Fruit fly (Drosophila melanogaster) whole organism, embryonic: ENCODE measurements around the gene rols.

Experiments
- Asciz ChIP-seq: fragments of 200-800 bp; sonication (Bioruptor generic); optimal IDR thresholded peaks from 2 replicates; lab custom pipeline; 2017; ENCODE audit warnings: missing biosample characterization, mild to moderate bottlenecking, missing genetic modification characterization, missing genetic modification reagents
- B-H1 ChIP-seq: fragments of 200-800 bp; sonication (Bioruptor generic); IDR thresholded peaks from 3 replicates; pipeline ENCODE4 v1.3.6; 2022; ENCODE audit warnings: missing biosample characterization, missing genetic modification characterization
- CG10321 ChIP-seq: fragments of 200-800 bp; sonication (Bioruptor generic); IDR thresholded peaks from 2 replicates; pipeline ENCODE4 v1.3.6; 2022; ENCODE audit warnings: missing biosample characterization, missing genetic modification characterization
- CG10462 ChIP-seq: fragments of 200-800 bp; sonication (Bioruptor generic); optimal IDR thresholded peaks from 2 replicates; lab custom pipeline; 2016; ENCODE audit warnings: missing biosample characterization, missing genetic modification characterization
- CG11504 ChIP-seq: fragments of 200-800 bp; sonication (Bioruptor generic); optimal IDR thresholded peaks from 3 replicates; lab custom pipeline; 2019; ENCODE audit warnings: missing biosample characterization, mild to moderate bottlenecking, missing genetic modification characterization, moderate library complexity
- CG13775 ChIP-seq: fragments of 200-800 bp; sonication (Bioruptor generic); optimal IDR thresholded peaks from 3 replicates; lab custom pipeline; 2017; ENCODE audit warnings: missing biosample characterization, mild to moderate bottlenecking, missing genetic modification characterization
- CG14965 ChIP-seq: fragments of 200-800 bp; sonication (Bioruptor generic); optimal IDR thresholded peaks from 2 replicates; lab custom pipeline; 2016; ENCODE audit warnings: missing biosample characterization, missing genetic modification characterization, borderline replicate concordance
- CG15514 ChIP-seq: fragments of 200-800 bp; sonication (Bioruptor generic); optimal IDR thresholded peaks from 3 replicates; lab custom pipeline; 2017; ENCODE audit warnings: missing biosample characterization, missing genetic modification characterization, mild to moderate bottlenecking, moderate library complexity, missing genetic modification reagents
- CG16815 ChIP-seq: fragments of 200-800 bp; sonication (Bioruptor generic); optimal IDR thresholded peaks from 3 replicates; lab custom pipeline; 2017; ENCODE audit warnings: missing biosample characterization, mild to moderate bottlenecking, missing genetic modification characterization
- CG17829 ChIP-seq: fragments of 200-800 bp; optimal IDR thresholded peaks from 2 replicates; lab custom pipeline; 2019; ENCODE audit warnings: missing biosample characterization, mild to moderate bottlenecking, missing genetic modification characterization, moderate library complexity
- CG32532 ChIP-seq: fragments of 200-800 bp; sonication (Bioruptor generic); IDR thresholded peaks from 2 replicates; pipeline ENCODE4 v1.3.6; 2022; ENCODE audit warnings: missing biosample characterization, missing genetic modification characterization
- CG32767 ChIP-seq: fragments of 200-800 bp; sonication (Bioruptor generic); IDR thresholded peaks from 2 replicates; pipeline ENCODE4 v1.3.6; 2022; ENCODE audit warnings: missing biosample characterization, missing genetic modification characterization
- CG33213 ChIP-seq: fragments of 200-800 bp; sonication (Bioruptor generic); optimal IDR thresholded peaks from 3 replicates; lab custom pipeline; 2016; ENCODE audit warnings: missing biosample characterization, missing genetic modification characterization
- CG3847 ChIP-seq: fragments of 200-800 bp; sonication (Bioruptor generic); IDR thresholded peaks from 2 replicates; pipeline ENCODE4 v1.3.6; 2022; ENCODE audit warnings: missing biosample characterization, missing genetic modification characterization
- CG7839 ChIP-seq: fragments of 200-800 bp; sonication (Bioruptor generic); optimal IDR thresholded peaks from 3 replicates; lab custom pipeline; 2018; ENCODE audit warnings: missing biosample characterization, mild to moderate bottlenecking, missing genetic modification characterization, moderate library complexity
- CG7928 ChIP-seq: fragments of 200-800 bp; sonication (Bioruptor generic); optimal IDR thresholded peaks from 2 replicates; lab custom pipeline; 2017; ENCODE audit warnings: missing biosample characterization, mild to moderate bottlenecking, missing genetic modification characterization
- D ChIP-seq, 2 experiments: fragments of 200-800 bp in 1 of 2; fragments of >200 bp in 1 of 2; sonication (Bioruptor generic) in 1 of 2; optimal IDR thresholded peaks; 2 replicates in 1 of 2; 3 replicates in 1 of 2; lab custom pipeline; 2017; ENCODE audit warnings: mild to moderate bottlenecking in 1 of 2, missing biosample characterization in 1 of 2, missing genetic modification characterization in 1 of 2, missing genetic modification reagents in 1 of 2
- D19B ChIP-seq: fragments of 200-800 bp; sonication (Bioruptor generic); optimal IDR thresholded peaks from 2 replicates; lab custom pipeline; 2017; ENCODE audit warnings: missing biosample characterization, mild to moderate bottlenecking, missing genetic modification characterization
- Deaf1 ChIP-seq: fragments of 200-800 bp; optimal IDR thresholded peaks from 3 replicates; lab custom pipeline; 2019; ENCODE audit warnings: missing biosample characterization, mild to moderate bottlenecking, missing genetic modification characterization, moderate library complexity
- Dip2 ChIP-seq: fragments of 200-800 bp; sonication (Bioruptor generic); IDR thresholded peaks from 2 replicates; pipeline ENCODE4 v1.3.6; 2022; ENCODE audit warnings: missing biosample characterization, missing genetic modification characterization
- Dref ChIP-seq: fragments of 200-800 bp; sonication (Bioruptor generic); IDR thresholded peaks from 2 replicates; pipeline ENCODE4 v1.3.6; 2022; ENCODE audit warnings: missing biosample characterization, missing genetic modification characterization
- Gug ChIP-seq: fragments of 200-800 bp; sonication (Bioruptor generic); IDR thresholded peaks from 4 replicates; pipeline ENCODE4 v1.3.6; 2022; ENCODE audit warnings: missing biosample characterization, missing genetic modification characterization
- Hr51 ChIP-seq, 2 experiments: fragments of 200-800 bp; sonication (Bioruptor generic); optimal IDR thresholded peaks; 2 replicates in 1 of 2; 3 replicates in 1 of 2; lab custom pipeline; 2016 to 2018; ENCODE audit warnings: missing biosample characterization in 2 of 2, missing genetic modification characterization in 2 of 2, mild to moderate bottlenecking in 1 of 2, moderate library complexity in 1 of 2
- Hr78 ChIP-seq, 2 experiments: fragments of 200-800 bp in 1 of 2; fragments of >200 bp in 1 of 2; sonication (Bioruptor generic) in 1 of 2; optimal IDR thresholded peaks; 2 replicates each; lab custom pipeline; 2017 to 2019; ENCODE audit warnings: missing biosample characterization in 2 of 2, missing genetic modification characterization in 2 of 2, mild to moderate bottlenecking in 1 of 2, moderate library complexity in 1 of 2
- Jarid2 ChIP-seq: fragments of 200-800 bp; sonication (Bioruptor generic); optimal IDR thresholded peaks from 3 replicates; lab custom pipeline; 2017; ENCODE audit warnings: mild to moderate bottlenecking, missing biosample characterization, missing genetic modification reagents, missing genetic modification characterization
- NC2β ChIP-seq: fragments of 200-800 bp; sonication (Bioruptor generic); optimal IDR thresholded peaks from 2 replicates; lab custom pipeline; 2016; ENCODE audit warnings: missing biosample characterization, missing genetic modification characterization
- Oli ChIP-seq: fragments of 200-800 bp; sonication (Bioruptor generic); optimal IDR thresholded peaks from 2 replicates; lab custom pipeline; 2018; ENCODE audit warnings: missing biosample characterization, mild to moderate bottlenecking, missing genetic modification characterization, moderate library complexity
- Optix ChIP-seq: fragments of 200-800 bp; sonication (Bioruptor generic); IDR thresholded peaks from 3 replicates; pipeline ENCODE4 v1.3.6; 2022; ENCODE audit warnings: missing biosample characterization, missing genetic modification characterization
- Poxn ChIP-seq: fragments of 200-800 bp; sonication (Bioruptor generic); IDR thresholded peaks from 2 replicates; pipeline ENCODE4 v1.3.6; 2022; ENCODE audit warnings: missing biosample characterization, missing genetic modification characterization
- Six4 ChIP-seq: fragments of 200-800 bp; sonication (Bioruptor generic); optimal IDR thresholded peaks from 2 replicates; lab custom pipeline; 2016; ENCODE audit warnings: missing biosample characterization, missing genetic modification characterization
- ac ChIP-seq: fragments of 200-800 bp; sonication (Bioruptor generic); optimal IDR thresholded peaks from 3 replicates; lab custom pipeline; 2017; ENCODE audit warnings: missing biosample characterization, mild to moderate bottlenecking, missing genetic modification characterization
- ara ChIP-seq: fragments of 200-800 bp; sonication (Bioruptor generic); IDR thresholded peaks from 2 replicates; pipeline ENCODE4 v1.3.6; 2022; ENCODE audit warnings: missing biosample characterization, missing genetic modification characterization
- bbx ChIP-seq: fragments of 200-800 bp; sonication (Bioruptor generic); IDR thresholded peaks from 2 replicates; pipeline ENCODE4 v1.3.6; 2022; ENCODE audit warnings: missing biosample characterization, missing genetic modification characterization; ENCODE audit not compliant: partially characterized antibody
- dan ChIP-seq: fragments of 200-800 bp; sonication (Bioruptor generic); IDR thresholded peaks from 2 replicates; pipeline ENCODE4 v1.3.6; 2022; ENCODE audit warnings: missing biosample characterization, missing genetic modification characterization
- danr ChIP-seq: fragments of 200-800 bp; sonication (Bioruptor generic); IDR thresholded peaks from 2 replicates; pipeline ENCODE4 v1.3.6; 2022; ENCODE audit warnings: missing biosample characterization, missing genetic modification characterization
- dmrt99B ChIP-seq: fragments of 200-800 bp; sonication (Bioruptor generic); optimal IDR thresholded peaks from 2 replicates; lab custom pipeline; 2018; ENCODE audit warnings: missing biosample characterization, mild to moderate bottlenecking, missing genetic modification characterization, moderate library complexity
- dysf ChIP-seq: fragments of 200-800 bp; sonication (Bioruptor generic); IDR thresholded peaks from 3 replicates; pipeline ENCODE4 v1.3.6; 2022; ENCODE audit warnings: missing biosample characterization, missing genetic modification characterization
- fd102C ChIP-seq: fragments of 200-800 bp; sonication (Bioruptor generic); optimal IDR thresholded peaks from 2 replicates; lab custom pipeline; 2018; ENCODE audit warnings: missing biosample characterization, mild to moderate bottlenecking, missing genetic modification characterization, moderate library complexity
- maf-S ChIP-seq: fragments of 200-800 bp; sonication (Bioruptor generic); optimal IDR thresholded peaks from 2 replicates; lab custom pipeline; 2016; ENCODE audit warnings: missing biosample characterization, missing genetic modification characterization
- p53 ChIP-seq: fragments of 200-800 bp; sonication (Bioruptor generic); optimal IDR thresholded peaks from 2 replicates; lab custom pipeline; 2016; ENCODE audit warnings: missing biosample characterization, missing genetic modification characterization
- pb ChIP-seq: fragments of 200-800 bp; sonication (Bioruptor generic); optimal IDR thresholded peaks from 3 replicates; lab custom pipeline; 2016; ENCODE audit warnings: missing biosample characterization, missing genetic modification characterization
- phol ChIP-seq: fragments of 200-800 bp; sonication (Bioruptor generic); optimal IDR thresholded peaks from 3 replicates; lab custom pipeline; 2018; ENCODE audit warnings: missing biosample characterization, mild to moderate bottlenecking, missing genetic modification characterization, moderate library complexity
- prd ChIP-seq, 3 experiments: fragments of >200 bp in 2 of 3; fragments of 200-800 bp in 1 of 3; sonication (Bioruptor generic) in 1 of 3; optimal IDR thresholded peaks in 2 of 3; IDR thresholded peaks in 1 of 3; 2 replicates in 2 of 3; 3 replicates in 1 of 3; pipeline versions ENCODE4 v1.3.6 to Lab custom; 2017 to 2022; ENCODE audit warnings: missing biosample characterization in 1 of 3, missing genetic modification characterization in 1 of 3
- pros ChIP-seq: fragments of 200-800 bp; sonication (Bioruptor generic); optimal IDR thresholded peaks from 3 replicates; lab custom pipeline; 2019; ENCODE audit warnings: missing biosample characterization, mild to moderate bottlenecking, missing genetic modification characterization, moderate library complexity
- ro ChIP-seq: fragments of 200-800 bp; sonication (Bioruptor generic); IDR thresholded peaks from 2 replicates; pipeline ENCODE4 v1.3.6; 2022; ENCODE audit warnings: missing biosample characterization, missing genetic modification characterization
- sc ChIP-seq, 3 experiments: fragments of >200 bp in 2 of 3; fragments of 200-800 bp in 1 of 3; sonication (Bioruptor generic) in 1 of 3; optimal IDR thresholded peaks; 2 replicates in 2 of 3; 3 replicates in 1 of 3; lab custom pipeline; 2017; ENCODE audit warnings: mild to moderate bottlenecking in 1 of 3, missing biosample characterization in 1 of 3, missing genetic modification characterization in 1 of 3, missing genetic modification reagents in 1 of 3
- sd ChIP-seq: fragments of 200-800 bp; sonication (Bioruptor generic); optimal IDR thresholded peaks from 3 replicates; lab custom pipeline; 2018; ENCODE audit warnings: missing biosample characterization, mild to moderate bottlenecking, missing genetic modification characterization, moderate library complexity
- slou ChIP-seq: fragments of 200-800 bp; sonication (Bioruptor generic); optimal IDR thresholded peaks from 3 replicates; lab custom pipeline; 2016; ENCODE audit warnings: missing biosample characterization, missing genetic modification characterization
- trem ChIP-seq: fragments of 200-800 bp; optimal IDR thresholded peaks from 3 replicates; lab custom pipeline; 2019; ENCODE audit warnings: missing biosample characterization, mild to moderate bottlenecking, missing genetic modification characterization, moderate library complexity

Gene rols

DNA sequence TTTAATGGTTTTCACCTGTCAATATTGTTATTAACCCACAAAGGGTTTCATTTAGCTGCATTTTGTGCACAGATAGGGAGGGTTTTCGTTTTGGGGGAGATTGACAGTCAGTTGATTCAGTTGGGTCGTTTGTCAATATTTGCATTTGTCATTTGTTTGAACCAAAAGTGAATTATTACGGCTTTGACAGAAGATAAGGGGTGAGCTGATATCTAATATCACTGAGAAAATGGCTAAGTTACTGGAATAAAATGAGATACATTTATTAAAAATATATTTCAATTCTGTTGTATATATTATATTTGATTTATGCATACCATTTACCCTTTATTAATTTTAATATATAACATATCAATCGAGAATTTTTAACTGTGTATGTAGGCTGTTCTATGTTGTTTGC, 19.2 kb upstream of the rols start (continued):
- TF ChIP-seq Six4 (GFP tag; lab: Kevin White, UChicago), result peak; percentile 23
- TF ChIP-seq ara (GFP tag; lab: Robert Waterston, UW), result peak; percentile 52
- TF ChIP-seq CG33213 (GFP tag; lab: Kevin White, UChicago), result peak; percentile 31
- no peak for TF ChIP-seq pros (GFP tag; lab: Kevin White, UChicago)
- no peak for TF ChIP-seq prd (optimal IDR thresholded peaks at IDR 0.05; lab: Kevin White, UChicago)
- TF ChIP-seq prd (GFP tag; IDR thresholded peaks at IDR 0.05; lab: Robert Waterston, UW), result 0 out of 3 replicates have a peak, but pooled peaks have one; percentile 21
- no peak for TF ChIP-seq dan (GFP tag; lab: Robert Waterston, UW)
- TF ChIP-seq Oli, result peak; percentile 20
- TF ChIP-seq CG10462 (GFP tag; lab: Kevin White, UChicago), result no peak
- no peak for TF ChIP-seq Poxn
- peak; percentile 26; the same call in 1 of the 2 replicates for TF ChIP-seq CG32767 (GFP tag; lab: Robert Waterston, UW)
- peak; percentile 70 for TF ChIP-seq fd102C (GFP tag; lab: Kevin White, UChicago)
- TF ChIP-seq CG3847 (GFP tag; lab: Robert Waterston, UW), result no peak
- no peak for TF ChIP-seq Deaf1 (tag; lab: Kevin White, UChicago)
- peak; percentile 70 for TF ChIP-seq CG17829 (tag; lab: Kevin White, UChicago)
- TF ChIP-seq maf-S (GFP tag; lab: Kevin White, UChicago), result no peak
- no peak for TF ChIP-seq Gug
- no peak for TF ChIP-seq D19B (GFP tag; lab: Kevin White, UChicago)
- no peak for TF ChIP-seq slou (GFP tag; lab: Kevin White, UChicago)
- peak; percentile 49 for TF ChIP-seq CG11504 (tag; lab: Kevin White, UChicago)
- peak; percentile 85 for TF ChIP-seq Asciz
- no peak for TF ChIP-seq Hr78 (GFP tag; optimal IDR thresholded peaks at IDR 0.05; lab: Kevin White, UChicago)
- no peak for TF ChIP-seq bbx
- no peak for TF ChIP-seq p53 (GFP tag; lab: Kevin White, UChicago)
- no peak for TF ChIP-seq pb (GFP tag; lab: Kevin White, UChicago)
- no peak for TF ChIP-seq Dref (GFP tag; lab: Robert Waterston, UW)
- TF ChIP-seq CG13775, result no peak
- peak; percentile 31 for TF ChIP-seq CG15514
- TF ChIP-seq sc (optimal IDR thresholded peaks at IDR 0.05; lab: Kevin White, UChicago), result no peak
- TF ChIP-seq sc (GFP tag; optimal IDR thresholded peaks at IDR 0.05; lab: Kevin White, UChicago), result peak; percentile 70
- no peak for TF ChIP-seq CG32532
- no peak for TF ChIP-seq Optix (GFP tag; lab: Robert Waterston, UW)
- TF ChIP-seq phol, result peak; percentile 44
- TF ChIP-seq ac (GFP tag; lab: Kevin White, UChicago), result peak; percentile 87
- TF ChIP-seq Hr51 (GFP tag; optimal IDR thresholded peaks at IDR 0.05; lab: Kevin White, UChicago), result peak; percentile 17 to 41
- no peak for TF ChIP-seq Dip2
- no peak for TF ChIP-seq B-H1 (GFP tag; lab: Robert Waterston, UW)
- TF ChIP-seq dysf (GFP tag; lab: Robert Waterston, UW), result no peak
- TF ChIP-seq CG10321 (GFP tag; lab: Robert Waterston, UW), result no peak
- TF ChIP-seq D (optimal IDR thresholded peaks at IDR 0.05; lab: Kevin White, UChicago), result no peak
- TF ChIP-seq D (GFP tag; optimal IDR thresholded peaks at IDR 0.05; lab: Kevin White, UChicago), result peak; percentile 65
- TF ChIP-seq Jarid2 (GFP tag; lab: Kevin White, UChicago), result peak; percentile 7
- TF ChIP-seq trem, result peak; percentile 54
- TF ChIP-seq CG14965 (GFP tag; lab: Kevin White, UChicago), result peak; percentile 24
- TF ChIP-seq sd, result no peak
- TF ChIP-seq dmrt99B, result peak; percentile 54
- peak; percentile 35 for TF ChIP-seq NC2β (GFP tag; lab: Kevin White, UChicago)
- TF ChIP-seq CG7839 (tag; lab: Kevin White, UChicago), result peak; percentile 39
- no peak for TF ChIP-seq ro
- TF ChIP-seq danr (GFP tag; lab: Robert Waterston, UW), result no peak
- TF ChIP-seq CG7928, result no peak
- TF ChIP-seq CG16815 (GFP tag; lab: Kevin White, UChicago), result no peak
